Worm (Caenorhabditis elegans) whole organism, L4 larva: ENCODE data around the gene cpg-9.

Source experiments
- ama-1 ChIP-seq: fragments of 150-350 bp; optimal IDR thresholded peaks from 2 replicates; lab custom pipeline; 2014; ENCODE audit warnings: inconsistent platforms, mixed read lengths
- hlh-30 ChIP-seq: sonication (generic microtip); optimal IDR thresholded peaks from 2 replicates; lab custom pipeline; 2017; ENCODE audit warnings: antibody characterized with exemption, mild to moderate bottlenecking, missing genetic modification characterization, missing compliant biosample characterization; ENCODE audit not compliant: insufficient read depth
- lin-15B ChIP-seq: fragments of 150-350 bp; sonication (generic microtip); optimal IDR thresholded peaks from 3 replicates; lab custom pipeline; 2014; ENCODE audit warnings: missing biosample characterization, missing genetic modification characterization
- mep-1 ChIP-seq: fragments of 150-350 bp; sonication (generic microtip); optimal IDR thresholded peaks from 3 replicates; lab custom pipeline; 2014; ENCODE audit warnings: missing biosample characterization, missing genetic modification characterization
- nhr-25 ChIP-seq: sonication (generic microtip); optimal IDR thresholded peaks from 2 replicates; lab custom pipeline; 2017; ENCODE audit warnings: missing genetic modification characterization, mild to moderate bottlenecking, missing compliant biosample characterization, antibody characterized with exemption, moderate library complexity, borderline replicate concordance; ENCODE audit not compliant: insufficient read depth
- nhr-76 ChIP-seq: fragments of 150-350 bp; optimal IDR thresholded peaks from 2 replicates; lab custom pipeline; 2014; ENCODE audit warnings: missing biosample characterization, missing genetic modification characterization
- tra-1 ChIP-seq: fragments of 200-800 bp; sonication (Bioruptor generic); IDR thresholded peaks from 2 replicates; pipeline ENCODE4 v1.3.6; 2022; ENCODE audit warnings: missing genetic modification reagents, missing genetic modification characterization, missing compliant biosample characterization

- TF ChIP-seq mep-1 (tag; lab: Kevin White, UChicago): no peak
- no peak for TF ChIP-seq lin-15B (tag; lab: Kevin White, UChicago)
- TF ChIP-seq hlh-30 (tag; lab: Kevin White, UChicago): no peak
- TF ChIP-seq tra-1: no peak
- TF ChIP-seq nhr-76 (tag; lab: Kevin White, UChicago): no peak
- TF ChIP-seq ama-1 (lab: Kevin White, UChicago): no peak
- no peak for TF ChIP-seq nhr-25 (tag; lab: Kevin White, UChicago)
Observed at ce11 chrIV:3066834-3067233, 3.2 kb downstream of the cpg-9 start, which contains the start of gene Y67D8C.7.
